Fruit fly (Drosophila melanogaster): ENCODE data around the gene Asciz.
A peak's percentile ranks its signal among the peaks of the same experiment; 100 is the strongest.

The Asciz gene

DNA sequence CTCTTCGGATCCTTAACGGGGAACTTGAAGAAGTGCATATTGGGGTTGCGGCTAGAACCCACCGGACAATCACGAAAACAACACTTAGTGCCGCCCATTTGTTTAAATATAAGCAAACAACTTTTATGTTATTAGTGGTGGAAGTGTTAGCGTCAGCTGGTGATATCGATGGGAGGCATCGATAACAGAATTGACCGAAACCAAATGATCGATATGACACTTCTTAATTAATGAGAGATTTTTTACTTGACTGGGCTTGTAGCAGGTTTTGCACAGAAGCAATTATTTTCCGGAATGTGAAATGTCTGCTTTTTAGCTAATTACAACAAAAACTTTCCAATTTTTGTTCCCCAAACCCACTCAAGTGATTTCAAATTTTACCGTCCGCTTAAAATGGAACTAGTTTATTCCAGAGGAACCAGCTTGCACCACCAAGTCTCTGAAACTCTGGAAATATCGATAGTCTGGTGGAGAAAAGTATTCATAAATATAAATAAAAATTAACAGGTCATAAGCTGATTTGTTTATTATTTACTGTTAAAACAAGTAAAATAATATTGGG, 26.4 kb upstream of the Asciz start, which contains the start of gene CG14965 (continued):
- TF ChIP-seq CG10147 (GFP tag; optimal IDR thresholded peaks at IDR 0.05) (no peak), CG30403 (GFP tag; optimal IDR thresholded peaks at IDR 0.05) (no peak), CG11696 (GFP tag; IDR thresholded peaks at IDR 0.05) (no peak), CG10366 (GFP tag; IDR thresholded peaks at IDR 0.05) (no peak), az2 (GFP tag; optimal IDR thresholded peaks at IDR 0.05) (no peak), Awh (GFP tag; IDR thresholded peaks at IDR 0.05) (no peak), Ets65A (GFP tag) (peak; percentile 73), pho (GFP tag; optimal IDR thresholded peaks at IDR 0.05) (no peak), CG3065 (GFP tag; optimal IDR thresholded peaks at IDR 0.05) (no peak), yki (optimal IDR thresholded peaks at IDR 0.05) (no peak), fu2 (GFP tag; optimal IDR thresholded peaks at IDR 0.05) (no peak), CG3726 (GFP tag; IDR thresholded peaks at IDR 0.05) (no peak), CG15269 (tag; optimal IDR thresholded peaks at IDR 0.05) (no peak), CG9609 (GFP tag; optimal IDR thresholded peaks at IDR 0.05) (no peak), CG15696 (tag; optimal IDR thresholded peaks at IDR 0.05) (no peak), ewg (GFP tag; optimal IDR thresholded peaks at IDR 0.05) (no peak), eve (GFP tag; optimal IDR thresholded peaks at IDR 0.05) (no peak), CG8281 (tag; optimal IDR thresholded peaks at IDR 0.05) (no peak), eyg (GFP tag; optimal IDR thresholded peaks at IDR 0.05) (no peak), Stat92E (GFP tag; optimal IDR thresholded peaks at IDR 0.05) (no peak), nau (GFP tag; optimal IDR thresholded peaks at IDR 0.05) (no peak), danr (GFP tag; IDR thresholded peaks at IDR 0.05) (no peak), CG8388 (GFP tag; optimal IDR thresholded peaks at IDR 0.05) (no peak), sna (GFP tag; IDR thresholded peaks at IDR 0.05; ENCODE audit: partially characterized antibody) (peak; percentile 95), caup (GFP tag; optimal IDR thresholded peaks at IDR 0.05; ENCODE audit: severe bottlenecking) (no peak), phol (tag; optimal IDR thresholded peaks at IDR 0.05) (no peak), Trl (optimal IDR thresholded peaks at IDR 0.05) (no peak), Trl (GFP tag; optimal IDR thresholded peaks at IDR 0.05) (no peak), CG6854 (GFP tag; optimal IDR thresholded peaks at IDR 0.05) (no peak), TFAM (GFP tag; optimal IDR thresholded peaks at IDR 0.05) (no peak), scrt (GFP tag; optimal IDR thresholded peaks at IDR 0.05) (no peak), Scr (GFP tag; IDR thresholded peaks at IDR 0.05; ENCODE audit: partially characterized antibody) (peak; percentile 94), Abd-B (GFP tag; optimal IDR thresholded peaks at IDR 0.05) (no peak), Taf1 (GFP tag; IDR thresholded peaks at IDR 0.05) (no peak), CG11093 (GFP tag; IDR thresholded peaks at IDR 0.05) (no peak), en (GFP tag; optimal IDR thresholded peaks at IDR 0.05) (no peak), exex (tag; optimal IDR thresholded peaks at IDR 0.05) (no peak), CG10462 (GFP tag; optimal IDR thresholded peaks at IDR 0.05) (no peak), inv (GFP tag; IDR thresholded peaks at IDR 0.05; ENCODE audit: partially characterized antibody) (peak; percentile 86), CG6683 (GFP tag; optimal IDR thresholded peaks at IDR 0.05) (no peak), CG6654 (GFP tag; optimal IDR thresholded peaks at IDR 0.05) (no peak), z (GFP tag; IDR thresholded peaks at IDR 0.05) (no peak), Six4 (GFP tag; optimal IDR thresholded peaks at IDR 0.05) (no peak), NK7.1 (GFP tag; optimal IDR thresholded peaks at IDR 0.05) (no peak), CG12236 (GFP tag; optimal IDR thresholded peaks at IDR 0.05) (no peak), CG7928 (GFP tag; optimal IDR thresholded peaks at IDR 0.05) (no peak), Med (GFP tag) (peak; percentile 2), CG2875 (GFP tag; optimal IDR thresholded peaks at IDR 0.05) (no peak), dmrt99B (tag; optimal IDR thresholded peaks at IDR 0.05) (no peak), CG12299 (tag; optimal IDR thresholded peaks at IDR 0.05) (no peak), CG17186 (GFP tag; optimal IDR thresholded peaks at IDR 0.05) (no peak)
